Worm (Caenorhabditis elegans) whole organism, L1 larva: ENCODE measurements around the gene crn-7.

Source experiments
- ama-1 ChIP-seq: fragments of 150-350 bp; optimal IDR thresholded peaks from 2 replicates; lab custom pipeline; 2014
- ceh-82 ChIP-seq, 3 experiments: fragments of 150-350 bp in 1 of 3; sonication (generic microtip) in 2 of 3; optimal IDR thresholded peaks; 2 replicates each; lab custom pipeline; 2014 to 2017; ENCODE audit warnings: missing biosample characterization in 3 of 3, missing genetic modification characterization in 3 of 3
- egl-27 ChIP-seq, 2 experiments: fragments of 150-350 bp in 1 of 2; sonication (generic microtip); optimal IDR thresholded peaks; 3 replicates each; lab custom pipeline; 2017 to 2018; ENCODE audit warnings: missing biosample characterization in 2 of 2, missing genetic modification characterization in 2 of 2, missing genetic modification reagents in 2 of 2
- ets-5 ChIP-seq: fragments of 200-800 bp; sonication (Bioruptor generic); IDR thresholded peaks from 2 replicates; pipeline ENCODE4 v1.3.6; 2022; ENCODE audit warnings: missing genetic modification characterization, missing compliant biosample characterization
- mdl-1 ChIP-seq, 2 experiments: fragments of 150-350 bp; optimal IDR thresholded peaks; 2 replicates each; lab custom pipeline; 2014 to 2017; ENCODE audit warnings: missing biosample characterization in 2 of 2, missing genetic modification characterization in 2 of 2, inconsistent platforms in 1 of 2
- nhr-12 ChIP-seq: sonication (generic microtip); optimal IDR thresholded peaks from 2 replicates; lab custom pipeline; 2017; ENCODE audit warnings: missing biosample characterization, missing genetic modification characterization
- nhr-237 ChIP-seq: fragments of 150-350 bp; optimal IDR thresholded peaks from 2 replicates; lab custom pipeline; 2014; ENCODE audit warnings: missing biosample characterization, missing genetic modification characterization
- nhr-76 ChIP-seq: sonication (generic microtip); optimal IDR thresholded peaks from 2 replicates; lab custom pipeline; 2017; ENCODE audit warnings: missing biosample characterization, missing genetic modification characterization
- nhr-77 ChIP-seq: fragments of 150-350 bp; optimal IDR thresholded peaks from 2 replicates; lab custom pipeline; 2014; ENCODE audit warnings: missing biosample characterization, missing genetic modification characterization
- swsn-7 ChIP-seq: sonication (generic microtip); optimal IDR thresholded peaks from 2 replicates; lab custom pipeline; 2016; ENCODE audit warnings: missing genetic modification characterization, missing compliant biosample characterization
- unc-130 ChIP-seq: fragments of 150-350 bp; optimal IDR thresholded peaks from 2 replicates; lab custom pipeline; 2017; ENCODE audit warnings: missing biosample characterization, missing genetic modification characterization, inconsistent platforms
- zag-1 ChIP-seq: fragments of 150-350 bp; optimal IDR thresholded peaks from 2 replicates; lab custom pipeline; 2014; ENCODE audit warnings: missing biosample characterization, missing genetic modification characterization

- TF ChIP-seq egl-27 (tag; optimal IDR thresholded peaks at IDR 0.05; lab: Kevin White, UChicago) (no peak), ets-5 (no peak), zag-1 (no peak), mdl-1 (tag; optimal IDR thresholded peaks at IDR 0.05; lab: Kevin White, UChicago) (no peak), nhr-77 (tag; lab: Kevin White, UChicago) (no peak), swsn-7 (no peak), ama-1 (no peak), unc-130 (peak; percentile 29), nhr-12 (tag; lab: Kevin White, UChicago) (no peak), ceh-82 (tag; optimal IDR thresholded peaks at IDR 0.05; lab: Kevin White, UChicago) (no peak), nhr-76 (tag; lab: Kevin White, UChicago) (no peak), nhr-237 (tag; lab: Kevin White, UChicago) (no peak)
These were observed 24.3 kb upstream of the crn-7 start, which contains the start of the genes pbs-6 and cids-1 for ce11 chrIII:8244052-8244451.
